Worm (Caenorhabditis elegans) whole organism, L4/young adult: ENCODE measurements around the gene sri-48.

ENCODE experiments used
- W03F9.2 ChIP-seq: fragments of 150-350 bp; optimal IDR thresholded peaks from 2 replicates; lab custom pipeline; 2014; ENCODE audit warnings: missing biosample characterization, missing genetic modification characterization
- dao-5 ChIP-seq: sonication (generic microtip); optimal IDR thresholded peaks from 2 replicates; lab custom pipeline; 2016; ENCODE audit warnings: missing genotype, missing genetic modification characterization, moderate library complexity, missing compliant biosample characterization
- him-1 ChIP-seq: sonication (generic microtip); optimal IDR thresholded peaks from 2 replicates; lab custom pipeline; 2016; ENCODE audit warnings: missing genotype, missing genetic modification reagents, missing genetic modification characterization, missing compliant biosample characterization

DNA sequence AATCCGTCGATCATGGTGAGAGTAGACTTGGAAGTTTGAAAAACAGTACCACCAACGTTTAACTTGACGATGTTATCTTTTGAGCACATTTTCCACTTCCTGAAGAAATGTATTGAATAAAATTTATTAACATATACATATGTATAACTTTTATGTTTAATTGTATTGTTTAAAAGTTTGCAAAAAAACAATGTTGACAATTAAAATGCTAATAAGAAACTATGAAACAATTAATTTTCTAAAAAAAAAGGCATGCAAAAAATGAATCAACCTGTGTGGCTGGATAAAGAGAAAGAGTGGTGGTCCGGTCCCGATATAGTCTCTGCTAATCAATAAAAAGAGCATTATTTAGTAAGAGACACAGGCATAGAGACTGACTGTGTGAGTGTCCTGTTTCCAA lies 33.6 kb upstream of the sri-48 start, which contains the start of gene C17F4.8:
- no peak for TF ChIP-seq him-1 (tag; lab: Kevin White, UChicago)
- no peak for TF ChIP-seq dao-5 (tag; lab: Kevin White, UChicago)
- no peak for TF ChIP-seq W03F9.2
